Worm (Caenorhabditis elegans) whole organism, late embryonic: ENCODE data around the gene unc-23.

Experiments
- C08G9.2 ChIP-seq: sonication (generic microtip); optimal IDR thresholded peaks from 2 replicates; lab custom pipeline; 2016; ENCODE audit warnings: mild to moderate bottlenecking, missing genetic modification characterization, moderate library complexity, missing compliant biosample characterization
- F13H6.1 ChIP-seq: sonication (generic microtip); optimal IDR thresholded peaks from 2 replicates; lab custom pipeline; 2016; ENCODE audit warnings: missing genetic modification characterization, missing compliant biosample characterization
- K09A11.1 ChIP-seq: sonication (generic microtip); optimal IDR thresholded peaks from 2 replicates; lab custom pipeline; 2017; ENCODE audit warnings: antibody characterized with exemption, mild to moderate bottlenecking, missing genetic modification characterization, missing compliant biosample characterization; ENCODE audit not compliant: insufficient read depth
- Y22D7AL.16 ChIP-seq: sonication (generic microtip); optimal IDR thresholded peaks from 2 replicates; lab custom pipeline; 2016; ENCODE audit warnings: missing genetic modification characterization, missing compliant biosample characterization
- ahr-1 ChIP-seq: sonication (generic microtip); optimal IDR thresholded peaks from 2 replicates; lab custom pipeline; 2016; ENCODE audit warnings: missing genetic modification characterization, missing compliant biosample characterization
- ama-1 ChIP-seq: fragments of 150-350 bp; optimal IDR thresholded peaks from 2 replicates; lab custom pipeline; 2014
- ceh-14 ChIP-seq: sonication (generic microtip); optimal IDR thresholded peaks from 2 replicates; lab custom pipeline; 2016; ENCODE audit warnings: missing genotype, missing genetic modification characterization, missing compliant biosample characterization
- ceh-18 ChIP-seq: sonication (generic microtip); optimal IDR thresholded peaks from 2 replicates; lab custom pipeline; 2016; ENCODE audit warnings: missing genetic modification characterization, missing compliant biosample characterization
- ceh-2 ChIP-seq: sonication (generic microtip); optimal IDR thresholded peaks from 2 replicates; lab custom pipeline; 2016; ENCODE audit warnings: missing genotype, missing genetic modification characterization, missing compliant biosample characterization
- ceh-22 ChIP-seq: sonication (generic microtip); optimal IDR thresholded peaks from 2 replicates; lab custom pipeline; 2017; ENCODE audit warnings: missing biosample characterization, missing genetic modification characterization
- ceh-31 ChIP-seq: sonication (generic microtip); optimal IDR thresholded peaks from 2 replicates; lab custom pipeline; 2016; ENCODE audit warnings: missing genetic modification characterization, missing compliant biosample characterization
- ceh-48 ChIP-seq: sonication (generic microtip); optimal IDR thresholded peaks from 2 replicates; lab custom pipeline; 2016; ENCODE audit warnings: missing genetic modification characterization, inconsistent platforms, missing compliant biosample characterization
- ceh-6 ChIP-seq: fragments of 200-800 bp; sonication (Bioruptor generic); optimal IDR thresholded peaks from 2 replicates; lab custom pipeline; 2018; ENCODE audit warnings: mild to moderate bottlenecking, missing genetic modification characterization, missing compliant biosample characterization
- che-1 ChIP-seq: sonication (generic microtip); optimal IDR thresholded peaks from 2 replicates; lab custom pipeline; 2016; ENCODE audit warnings: mild to moderate bottlenecking, missing genetic modification characterization, missing compliant biosample characterization
- dmd-4 ChIP-seq: sonication (generic microtip); optimal IDR thresholded peaks from 2 replicates; lab custom pipeline; 2016; ENCODE audit warnings: borderline replicate concordance, missing genetic modification characterization, missing compliant biosample characterization
- elt-2 ChIP-seq: sonication (generic microtip); optimal IDR thresholded peaks from 2 replicates; lab custom pipeline; 2016; ENCODE audit warnings: missing genetic modification reagents, missing genetic modification characterization, missing compliant biosample characterization
- ets-4 ChIP-seq: sonication (generic microtip); optimal IDR thresholded peaks from 2 replicates; lab custom pipeline; 2016; ENCODE audit warnings: missing genetic modification characterization, missing compliant biosample characterization
- eyg-1 ChIP-seq: sonication (generic microtip); optimal IDR thresholded peaks from 2 replicates; lab custom pipeline; 2016; ENCODE audit warnings: missing genotype, missing genetic modification characterization, missing compliant biosample characterization
- fkh-6 ChIP-seq: sonication (generic microtip); optimal IDR thresholded peaks from 2 replicates; lab custom pipeline; 2016; ENCODE audit warnings: missing genetic modification characterization, missing compliant biosample characterization
- hlh-15 ChIP-seq: sonication (generic microtip); optimal IDR thresholded peaks from 2 replicates; lab custom pipeline; 2016; ENCODE audit warnings: missing genetic modification characterization, missing compliant biosample characterization
- hlh-30 ChIP-seq: sonication (generic microtip); optimal IDR thresholded peaks from 2 replicates; lab custom pipeline; 2017; ENCODE audit warnings: antibody characterized with exemption, missing genetic modification characterization, missing compliant biosample characterization; ENCODE audit not compliant: insufficient read depth
- hlh-6 ChIP-seq: sonication (generic microtip); optimal IDR thresholded peaks from 2 replicates; lab custom pipeline; 2016; ENCODE audit warnings: missing genotype, missing genetic modification characterization, missing compliant biosample characterization
- lin-11 ChIP-seq: fragments of 200-800 bp; sonication (Bioruptor generic); optimal IDR thresholded peaks from 2 replicates; lab custom pipeline; 2018; ENCODE audit warnings: mild to moderate bottlenecking, missing genetic modification characterization, missing compliant biosample characterization
- madf-2 ChIP-seq: sonication (generic microtip); optimal IDR thresholded peaks from 2 replicates; lab custom pipeline; 2017; ENCODE audit warnings: missing genetic modification characterization, missing compliant biosample characterization
- mec-3 ChIP-seq: sonication (generic microtip); optimal IDR thresholded peaks from 2 replicates; lab custom pipeline; 2016; ENCODE audit warnings: borderline replicate concordance, missing genetic modification characterization, missing compliant biosample characterization
- nfya-1 ChIP-seq: sonication (generic microtip); optimal IDR thresholded peaks from 2 replicates; lab custom pipeline; 2017; ENCODE audit warnings: missing genetic modification characterization, mild to moderate bottlenecking, missing compliant biosample characterization, antibody characterized with exemption, moderate library complexity
- nhr-11 ChIP-seq: fragments of 150-350 bp; optimal IDR thresholded peaks from 2 replicates; lab custom pipeline; 2014; ENCODE audit warnings: missing biosample characterization, missing genetic modification characterization
- nhr-232 ChIP-seq: sonication (generic microtip); optimal IDR thresholded peaks from 2 replicates; lab custom pipeline; 2016; ENCODE audit warnings: missing genetic modification characterization, missing compliant biosample characterization
- pha-4 ChIP-seq: fragments of 150-350 bp; optimal IDR thresholded peaks from 2 replicates; lab custom pipeline; 2018; ENCODE audit warnings: missing biosample characterization, missing genetic modification reagents, missing genetic modification characterization
- pros-1 ChIP-seq: fragments of 150-350 bp; optimal IDR thresholded peaks from 2 replicates; lab custom pipeline; 2014; ENCODE audit warnings: missing biosample characterization, missing genetic modification reagents, missing genetic modification characterization
- sdc-2 ChIP-seq: sonication (generic microtip); optimal IDR thresholded peaks from 2 replicates; lab custom pipeline; 2016; ENCODE audit warnings: missing genotype, missing genetic modification characterization, missing compliant biosample characterization
- tbx-2 ChIP-seq: sonication (generic microtip); optimal IDR thresholded peaks from 2 replicates; lab custom pipeline; 2016; ENCODE audit warnings: missing genetic modification characterization, missing compliant biosample characterization
- unc-42 ChIP-seq: sonication (generic microtip); optimal IDR thresholded peaks from 2 replicates; lab custom pipeline; 2016; ENCODE audit warnings: missing genotype, missing genetic modification characterization, missing compliant biosample characterization
- unc-55 ChIP-seq: sonication (generic microtip); optimal IDR thresholded peaks from 2 replicates; lab custom pipeline; 2017; ENCODE audit warnings: missing biosample characterization, missing genetic modification reagents, missing genetic modification characterization
- unc-86 ChIP-seq: sonication (generic microtip); optimal IDR thresholded peaks from 2 replicates; lab custom pipeline; 2016; ENCODE audit warnings: missing genetic modification characterization, missing compliant biosample characterization
- zip-5 ChIP-seq: sonication (generic microtip); optimal IDR thresholded peaks from 2 replicates; lab custom pipeline; 2016; ENCODE audit warnings: missing genetic modification characterization, missing compliant biosample characterization
- ztf-16 ChIP-seq: sonication (generic microtip); optimal IDR thresholded peaks from 2 replicates; lab custom pipeline; 2017; ENCODE audit warnings: missing genetic modification characterization, missing compliant biosample characterization

The unc-23 gene

ce11 chrV:8905656-8906055, 30.5 kb upstream of the unc-23 start:
- TF ChIP-seq hlh-15 (tag; lab: Kevin White, UChicago) = no peak
- no peak for TF ChIP-seq unc-55 (GFP tag; lab: Kevin White, UChicago)
- TF ChIP-seq madf-2 (tag; lab: Kevin White, UChicago) = no peak
- no peak for TF ChIP-seq hlh-6
- no peak for TF ChIP-seq eyg-1 (tag; lab: Kevin White, UChicago)
- TF ChIP-seq zip-5 (tag; lab: Kevin White, UChicago) = no peak
- no peak for TF ChIP-seq fkh-6 (tag; lab: Kevin White, UChicago)
- no peak for TF ChIP-seq ceh-31 (tag; lab: Kevin White, UChicago)
- no peak for TF ChIP-seq tbx-2 (tag; lab: Kevin White, UChicago)
- no peak for TF ChIP-seq ets-4
- no peak for TF ChIP-seq C08G9.2 (tag; lab: Kevin White, UChicago)
- TF ChIP-seq ceh-6 (GFP tag; lab: Kevin White, UChicago) = no peak
- no peak for TF ChIP-seq mec-3 (tag; lab: Kevin White, UChicago)
- TF ChIP-seq elt-2 (tag; lab: Kevin White, UChicago) = no peak
- no peak for TF ChIP-seq nhr-232 (tag; lab: Kevin White, UChicago)
- TF ChIP-seq ceh-2 (tag; lab: Kevin White, UChicago) = no peak
- no peak for TF ChIP-seq ceh-14
- no peak for TF ChIP-seq pha-4 (tag; lab: Kevin White, UChicago)
- TF ChIP-seq, all 69 proteins: peak for 0

ce11 chrV:8906896-8907295, 29.3 kb upstream of the unc-23 start, which contains the start of gene frpr-11:
Gene frpr-11 (plus strand): TSS chrV:8907196.
- no peak for TF ChIP-seq nhr-232 (tag; lab: Kevin White, UChicago)
- no peak for TF ChIP-seq F13H6.1 (tag; lab: Kevin White, UChicago)
- no peak for TF ChIP-seq hlh-30 (tag; lab: Kevin White, UChicago)
- no peak for TF ChIP-seq madf-2 (tag; lab: Kevin White, UChicago)
- no peak for TF ChIP-seq ahr-1 (tag; lab: Kevin White, UChicago)
- no peak for TF ChIP-seq ceh-22 (tag; lab: Kevin White, UChicago)
- TF ChIP-seq ceh-48 (tag; lab: Kevin White, UChicago) = no peak
- TF ChIP-seq nfya-1 (tag; lab: Kevin White, UChicago) = no peak
- no peak for TF ChIP-seq ceh-2 (tag; lab: Kevin White, UChicago)
- no peak for TF ChIP-seq ceh-31 (tag; lab: Kevin White, UChicago)
- TF ChIP-seq unc-86 = no peak
- TF ChIP-seq pros-1 (tag; lab: Kevin White, UChicago) = no peak
- TF ChIP-seq Y22D7AL.16 (tag; lab: Kevin White, UChicago) = no peak
- no peak for TF ChIP-seq ama-1 (lab: Kevin White, UChicago)
- no peak for TF ChIP-seq unc-42 (tag; lab: Kevin White, UChicago)
- TF ChIP-seq ceh-6 (GFP tag; lab: Kevin White, UChicago) = no peak
- no peak for TF ChIP-seq dmd-4 (tag; lab: Kevin White, UChicago)

- TF ChIP-seq ztf-16 (tag; lab: Kevin White, UChicago) (no peak), unc-86 (no peak), Y22D7AL.16 (tag; lab: Kevin White, UChicago) (no peak), ceh-18 (tag; lab: Kevin White, UChicago) (no peak), F13H6.1 (tag; lab: Kevin White, UChicago) (no peak), mec-3 (tag; lab: Kevin White, UChicago) (no peak), lin-11 (tag; lab: Kevin White, UChicago) (no peak), pha-4 (tag; lab: Kevin White, UChicago) (no peak), sdc-2 (tag; lab: Kevin White, UChicago) (no peak), fkh-6 (tag; lab: Kevin White, UChicago) (no peak), nhr-11 (tag; lab: Kevin White, UChicago) (no peak), ama-1 (lab: Kevin White, UChicago) (no peak), che-1 (tag; lab: Kevin White, UChicago) (no peak), dmd-4 (tag; lab: Kevin White, UChicago) (no peak), K09A11.1 (tag; lab: Kevin White, UChicago) (no peak)
Measured at ce11 chrV:8913940-8914339, 22.2 kb upstream of the unc-23 start, which contains the start of gene mod-1. Gene mod-1 (minus strand): TSS chrV:8914040.
